Worm (Caenorhabditis elegans): ENCODE measurements around the gene tsp-3.
"Not testable (repeated sequence)": the region's sequence is repeated elsewhere in the genome, so short reads cannot be mapped to it uniquely, and the experiment has no call there.

- TF ChIP-seq ZK185.1 (tag; optimal IDR thresholded peaks at IDR 0.05; ENCODE audit: poor library complexity, severe bottlenecking); nfya-1 (tag; optimal IDR thresholded peaks at IDR 0.05; ENCODE audit: borderline replicate concordance, insufficient read depth); Y79H2A.3 (GFP tag; conservative IDR thresholded peaks at IDR 0.05); athp-1 (tag; optimal IDR thresholded peaks at IDR 0.05); F57C9.4 (tag; optimal IDR thresholded peaks at IDR 0.05); xnd-1 (tag; optimal IDR thresholded peaks at IDR 0.05); lsl-1 (GFP tag; optimal IDR thresholded peaks at IDR 0.05): not testable (repeated sequence)
These were observed 23.7 kb downstream of the tsp-3 start for ce11 chrIII:13236199-13236598.
